Worm (Caenorhabditis elegans) whole organism, early embryonic: ENCODE measurements around the gene C56C10.4.

ENCODE experiments used
- ceh-13 ChIP-seq: fragments of 200-800 bp; sonication (Bioruptor generic); optimal IDR thresholded peaks from 2 replicates; lab custom pipeline; 2018; ENCODE audit warnings: mild to moderate bottlenecking, missing genetic modification characterization, missing compliant biosample characterization
- flt-1 ChIP-seq: fragments of 200-800 bp; sonication (Bioruptor generic); IDR thresholded peaks from 2 replicates; pipeline ENCODE4 v1.3.6; 2022; ENCODE audit warnings: missing genetic modification characterization, missing compliant biosample characterization
- hnd-1 ChIP-seq: sonication (generic microtip); optimal IDR thresholded peaks from 2 replicates; lab custom pipeline; 2016; ENCODE audit warnings: missing genetic modification characterization, missing compliant biosample characterization
- tbx-37 ChIP-seq: fragments of 200-800 bp; sonication (Bioruptor generic); conservative IDR thresholded peaks from 2 replicates; pipeline ENCODE4 v1.3.6; 2022; ENCODE audit warnings: missing genetic modification reagents, missing genetic modification characterization, missing compliant biosample characterization

ce11 chrII:6592251-6592650, 9.4 kb downstream of the C56C10.4 start, which contains the start of gene C56C10.9:
- TF ChIP-seq ceh-13 (GFP tag; lab: Kevin White, UChicago) (no peak), tbx-37 (no peak), hnd-1 (tag; lab: Kevin White, UChicago) (no peak), flt-1 (GFP tag; lab: Robert Waterston, UW) (no peak)
